Worm (Caenorhabditis elegans): ENCODE results near the gene lin-42.

ce11 chrII:1258634-1259033, 6.5 kb upstream of the lin-42 start, which contains the start of gene clpr-2:
- no peak for TF ChIP-seq eyg-1 (tag; optimal IDR thresholded peaks at IDR 0.05)
- no peak for TF ChIP-seq dmd-4 (tag; optimal IDR thresholded peaks at IDR 0.05; ENCODE audit: borderline replicate concordance)
- no peak for TF ChIP-seq hlh-13 (GFP tag; optimal IDR thresholded peaks at IDR 0.05)
- TF ChIP-seq ama-1 (optimal IDR thresholded peaks at IDR 0.05): no peak
- TF ChIP-seq ets-4 (tag; optimal IDR thresholded peaks at IDR 0.05): no peak
- no peak for TF ChIP-seq ceh-30 (tag; optimal IDR thresholded peaks at IDR 0.05)
- TF ChIP-seq npax-4 (tag; optimal IDR thresholded peaks at IDR 0.05): no peak
- TF ChIP-seq pat-9 (tag; optimal IDR thresholded peaks at IDR 0.05): no peak
- no peak for TF ChIP-seq pha-4 (tag; optimal IDR thresholded peaks at IDR 0.05)

Measured in whole organism, late embryonic.